Fruit fly (Drosophila melanogaster): ENCODE data around the gene TfIIA-L.

TfIIA-L gene

DNA sequence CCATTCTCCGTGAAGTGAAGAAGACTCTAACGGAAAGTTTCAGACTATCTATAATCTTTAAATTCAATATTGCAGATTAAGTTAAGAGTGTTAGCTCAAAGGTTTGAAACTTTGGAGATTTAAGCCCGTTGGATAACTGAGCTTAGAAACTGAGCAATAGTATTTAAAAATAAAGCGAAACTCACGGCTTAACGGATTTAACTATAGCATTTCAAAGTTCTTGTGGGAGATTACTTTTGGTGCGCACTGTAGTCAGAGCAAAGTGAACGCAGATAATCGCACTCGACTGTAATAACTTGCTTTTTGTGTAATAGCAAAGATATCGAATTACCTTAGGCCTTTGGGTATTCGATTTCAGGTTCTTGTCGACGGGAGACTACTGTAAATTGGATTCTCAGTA is 31.4 kb downstream of the TfIIA-L start, which contains the start of gene mrt (continued):
- TF ChIP-seq Scr (GFP tag; IDR thresholded peaks at IDR 0.05; ENCODE audit: partially characterized antibody) (no peak), CG13424 (tag; optimal IDR thresholded peaks at IDR 0.05) (peak; percentile 43), NC2β (GFP tag; optimal IDR thresholded peaks at IDR 0.05) (no peak), CG31365 (tag; optimal IDR thresholded peaks at IDR 0.05) (no peak), CG7928 (GFP tag; optimal IDR thresholded peaks at IDR 0.05) (peak; percentile 0), Max (GFP tag; optimal IDR thresholded peaks at IDR 0.05) (peak; percentile 34), CG10321 (GFP tag; IDR thresholded peaks at IDR 0.05) (no peak), dysf (GFP tag; IDR thresholded peaks at IDR 0.05) (peak; percentile 50; the same call in 1 of the 3 replicates), p53 (GFP tag; optimal IDR thresholded peaks at IDR 0.05) (no peak), run (tag; optimal IDR thresholded peaks at IDR 0.05) (no peak), crol (GFP tag; IDR thresholded peaks at IDR 0.05) (no peak), CG1647 (GFP tag; optimal IDR thresholded peaks at IDR 0.05) (no peak), HLHmδ (GFP tag; optimal IDR thresholded peaks at IDR 0.05) (no peak), CG18262 (tag; optimal IDR thresholded peaks at IDR 0.05) (peak; percentile 34), CG4730 (GFP tag; IDR thresholded peaks at IDR 0.05) (peak; percentile 52), CG3407 (GFP tag; optimal IDR thresholded peaks at IDR 0.05) (no peak), ro (GFP tag; IDR thresholded peaks at IDR 0.05) (no peak), Sry-β (GFP tag; optimal IDR thresholded peaks at IDR 0.05) (no peak), hbn (GFP tag; IDR thresholded peaks at IDR 0.05; ENCODE audit: partially characterized antibody) (no peak), tna (GFP tag; IDR thresholded peaks at IDR 0.05; ENCODE audit: partially characterized antibody) (no peak), CG9437 (GFP tag; optimal IDR thresholded peaks at IDR 0.05) (peak; percentile 16), CG31224 (GFP tag; IDR thresholded peaks at IDR 0.05) (no peak; the same call in 1 of the 2 replicates), CG17328 (GFP tag; IDR thresholded peaks at IDR 0.05) (0 out of 2 replicates have a peak, but pooled peaks have one; percentile 43), CG14667 (GFP tag; IDR thresholded peaks at IDR 0.05) (no peak), pnt (GFP tag; optimal IDR thresholded peaks at IDR 0.05) (no peak), row (GFP tag; IDR thresholded peaks at IDR 0.05) (peak; percentile 88), ab (GFP tag; optimal IDR thresholded peaks at IDR 0.05) (peak; percentile 33), slou (GFP tag; optimal IDR thresholded peaks at IDR 0.05) (no peak), knrl (GFP tag; IDR thresholded peaks at IDR 0.05; ENCODE audit: partially characterized antibody) (no peak), Doc3 (GFP tag; IDR thresholded peaks at IDR 0.05; ENCODE audit: partially characterized antibody) (no peak), ind (GFP tag; optimal IDR thresholded peaks at IDR 0.05) (peak; percentile 54), Trl (optimal IDR thresholded peaks at IDR 0.05) (no peak), Trl (GFP tag; optimal IDR thresholded peaks at IDR 0.05) (peak; percentile 47), CG11093 (GFP tag; IDR thresholded peaks at IDR 0.05) (no peak), CG6791 (GFP tag; IDR thresholded peaks at IDR 0.05; ENCODE audit: partially characterized antibody) (0 out of 3 replicates have a peak, but pooled peaks have one; percentile 27), Fer2 (tag; optimal IDR thresholded peaks at IDR 0.05) (peak; percentile 54), CG7556 (GFP tag; optimal IDR thresholded peaks at IDR 0.05) (peak; percentile 61), fu2 (GFP tag; optimal IDR thresholded peaks at IDR 0.05) (peak; percentile 55), Abd-B (GFP tag; optimal IDR thresholded peaks at IDR 0.05) (no peak), CG10366 (GFP tag; IDR thresholded peaks at IDR 0.05) (peak; percentile 38), crp (GFP tag; optimal IDR thresholded peaks at IDR 0.05) (no peak), mam (GFP tag; optimal IDR thresholded peaks at IDR 0.05) (peak; percentile 66), CG6175 (GFP tag; IDR thresholded peaks at IDR 0.05) (no peak; the same call in 2 of the 3 replicates), CG11085 (GFP tag; IDR thresholded peaks at IDR 0.05) (no peak), Nf-YA (GFP tag; IDR thresholded peaks at IDR 0.05) (no peak), wdn (GFP tag; IDR thresholded peaks at IDR 0.05) (0 out of 2 replicates have a peak, but pooled peaks have one; percentile 6), CG4820 (GFP tag; optimal IDR thresholded peaks at IDR 0.05) (peak; percentile 14), Hand (GFP tag; optimal IDR thresholded peaks at IDR 0.05) (peak; percentile 18), kni (GFP tag; optimal IDR thresholded peaks at IDR 0.05) (no peak), CG16813 (GFP tag; IDR thresholded peaks at IDR 0.05; ENCODE audit: partially characterized antibody) (no peak), CG13287 (GFP tag; IDR thresholded peaks at IDR 0.05; ENCODE audit: partially characterized antibody) (no peak)

All from whole organism, embryonic.